Worm (Caenorhabditis elegans): ENCODE data around the gene pcca-1.

pcca-1 gene

DNA sequence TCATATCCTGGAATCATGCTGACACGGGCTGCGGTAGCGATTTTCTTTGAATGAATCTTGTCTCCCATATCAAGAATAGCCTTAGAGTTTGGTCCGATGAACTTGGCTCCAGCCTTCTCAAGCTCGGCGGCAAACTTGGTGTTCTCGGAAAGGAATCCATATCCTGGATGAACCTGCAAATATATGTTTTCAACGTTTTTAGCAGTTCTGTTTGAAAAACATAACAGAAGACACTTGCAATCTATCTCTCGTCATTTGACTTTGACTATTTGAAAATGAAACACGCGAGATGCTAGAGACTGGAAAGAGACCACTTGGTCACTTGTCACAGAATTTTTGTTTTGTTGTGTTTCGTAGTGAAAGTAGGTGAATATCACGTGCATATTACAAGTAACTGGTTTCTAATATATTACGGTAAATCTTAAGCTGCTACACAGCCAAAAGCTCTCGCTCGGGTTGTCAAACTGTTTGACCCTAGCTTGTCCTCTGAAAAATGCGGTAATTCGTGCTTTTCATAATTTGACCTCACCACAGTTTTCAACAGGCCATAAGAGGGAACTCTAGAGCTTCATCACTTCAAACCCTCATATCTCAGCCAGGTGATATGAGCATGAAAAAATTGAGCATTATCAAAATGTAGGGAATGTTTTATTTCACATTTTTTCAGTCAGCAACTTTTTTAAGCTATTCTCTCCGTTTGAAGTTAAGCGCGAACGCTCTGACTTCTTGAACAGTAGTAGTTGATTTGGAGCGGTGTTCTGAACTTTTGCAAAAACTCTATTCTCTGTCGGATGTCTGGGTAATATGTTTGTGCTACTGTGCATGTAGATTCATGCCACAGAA is 974 bp downstream of the pcca-1 start:
- TF ChIP-seq B0035.1 (tag; optimal IDR thresholded peaks at IDR 0.05) (no peak), hlh-12 (tag; optimal IDR thresholded peaks at IDR 0.05) (no peak), ceh-40 (GFP tag; IDR thresholded peaks at IDR 0.05) (no peak), lin-26 (GFP tag; IDR thresholded peaks at IDR 0.05) (0 out of 2 replicates have a peak, but pooled peaks have one; percentile 62), F57C9.4 (tag; optimal IDR thresholded peaks at IDR 0.05) (no peak), B0261.1 (tag; optimal IDR thresholded peaks at IDR 0.05) (no peak), egl-18 (GFP tag; IDR thresholded peaks at IDR 0.05) (no peak)

DNA sequence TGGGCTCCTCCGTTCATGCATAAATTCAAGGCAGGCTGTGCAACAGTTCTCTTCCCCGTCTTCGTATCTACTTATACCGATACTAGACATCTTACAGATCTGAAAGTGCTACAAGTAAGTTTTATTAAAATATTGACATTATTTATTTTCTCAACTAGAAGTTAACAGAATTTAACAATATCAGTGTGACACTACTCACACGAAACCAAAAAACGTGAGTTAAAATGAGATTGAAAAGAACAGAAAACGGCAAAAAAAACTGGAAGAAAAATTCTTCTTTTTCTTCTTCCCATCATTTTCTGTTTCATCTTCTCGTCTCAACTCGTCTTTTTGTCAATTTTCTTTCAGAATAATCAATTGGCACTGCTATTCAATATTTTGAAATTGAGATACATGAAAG is 3.9 kb downstream of the pcca-1 start, which contains the start of gene F27D9.12:
Gene F27D9.12, minus strand, starts transcription at position 101 of the 400 bp plus-strand sequence.
- TF ChIP-seq mes-4 (tag; optimal IDR thresholded peaks at IDR 0.05) (no peak), D2030.7 (GFP tag; IDR thresholded peaks at IDR 0.05) (no peak), ceh-27 (GFP tag; optimal IDR thresholded peaks at IDR 0.05) (no peak), repo-1 (tag; optimal IDR thresholded peaks at IDR 0.05) (peak; percentile 22)

DNA sequence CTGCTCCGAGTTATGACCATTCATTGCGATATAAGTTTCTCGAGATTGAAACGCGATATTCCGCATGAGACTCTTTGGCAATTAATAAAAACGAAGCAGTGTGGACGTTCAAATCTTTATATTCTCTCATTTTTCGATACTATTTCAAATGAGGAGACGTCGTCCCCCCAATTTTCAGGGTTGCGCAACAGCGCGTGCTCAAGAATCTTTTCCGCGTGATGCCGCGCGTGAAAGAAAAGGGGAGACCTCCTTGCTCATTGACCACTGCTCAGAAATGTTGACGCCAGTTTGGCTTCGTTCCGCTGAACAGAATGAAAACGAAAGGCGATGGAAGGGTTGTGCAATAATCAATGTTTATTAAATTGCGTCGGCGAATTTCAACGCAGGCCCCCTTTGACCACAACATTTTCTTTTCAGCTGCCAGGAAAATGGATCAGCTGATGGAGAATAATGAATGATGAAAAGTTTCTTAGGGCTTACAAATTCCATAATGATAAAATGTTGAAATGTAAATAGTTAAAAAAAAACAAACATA is 5.2 kb downstream of the pcca-1 start:
- TF ChIP-seq cebp-1 (GFP tag; IDR thresholded peaks at IDR 0.05) (no peak), cebp-1 (tag; optimal IDR thresholded peaks at IDR 0.05) (peak; percentile 1), lin-35 (GFP tag; optimal IDR thresholded peaks at IDR 0.05) (no peak)

DNA sequence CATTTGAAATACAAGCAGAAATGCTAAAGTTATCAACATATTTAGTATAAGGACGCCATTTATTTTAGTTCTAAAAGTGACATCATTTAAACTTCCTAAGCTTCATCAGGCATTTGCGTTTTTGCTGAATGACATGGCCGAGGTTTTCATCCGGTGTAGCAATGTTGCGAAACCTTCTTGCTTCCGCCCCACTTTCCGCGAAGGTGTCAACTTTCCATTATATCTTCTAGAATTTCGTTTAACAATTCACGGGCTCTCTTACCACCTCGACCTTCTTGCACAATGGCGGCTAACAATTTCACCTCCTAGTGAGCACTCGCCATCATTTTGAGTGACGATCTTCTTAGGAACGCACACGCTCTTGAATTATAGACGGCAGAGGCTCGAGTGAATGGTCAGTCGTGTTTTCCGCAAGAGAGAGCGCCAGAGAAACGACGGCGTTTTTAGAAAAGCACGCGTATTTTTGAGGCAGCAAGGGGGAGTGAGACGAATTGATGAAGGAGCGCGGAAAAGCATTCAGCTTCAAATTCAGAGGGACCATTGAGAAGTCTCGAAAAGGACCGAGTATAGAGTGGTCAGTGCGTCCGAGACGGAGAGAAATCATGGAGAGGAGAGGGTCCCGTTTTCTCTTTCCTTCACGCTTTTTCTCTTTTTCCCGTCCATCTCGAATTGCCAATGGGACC is 6.9 kb downstream of the pcca-1 start:
- TF ChIP-seq zfh-2 (GFP tag; conservative IDR thresholded peaks at IDR 0.05) (peak; percentile 69), lsy-27 (tag; optimal IDR thresholded peaks at IDR 0.05; ENCODE audit: borderline replicate concordance, insufficient read depth) (no peak), him-1 (tag; optimal IDR thresholded peaks at IDR 0.05) (no peak), pbrm-1 (GFP tag; IDR thresholded peaks at IDR 0.05) (no peak), cebp-1 (GFP tag; IDR thresholded peaks at IDR 0.05) (peak; percentile 31; the same call in 1 of the 2 replicates), cebp-1 (tag; optimal IDR thresholded peaks at IDR 0.05) (peak; percentile 81), nhr-80 (tag; optimal IDR thresholded peaks at IDR 0.05) (no peak), dox-1 (GFP tag; IDR thresholded peaks at IDR 0.05) (0 out of 2 replicates have a peak, but pooled peaks have one; percentile 4)

DNA sequence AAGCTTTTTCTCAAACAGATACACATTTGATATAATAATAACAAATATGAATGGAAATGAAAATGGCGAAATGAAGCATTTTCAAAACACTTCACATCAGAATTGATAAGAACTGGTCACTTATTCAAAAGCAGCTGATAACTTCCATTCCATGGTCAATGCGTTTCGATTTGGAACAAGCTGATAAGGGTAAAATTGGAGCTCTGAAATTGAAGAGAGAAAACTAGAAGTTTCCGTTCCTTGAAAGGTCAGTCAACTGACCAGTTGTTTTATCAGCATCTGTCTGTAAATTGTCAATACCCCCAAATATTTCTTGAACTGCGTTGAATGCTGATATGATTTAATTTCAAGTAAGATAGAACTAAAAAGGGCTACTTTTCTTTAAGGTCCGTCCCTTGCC is 8.5 kb downstream of the pcca-1 start:
- no peak for TF ChIP-seq F22D6.2 (tag; optimal IDR thresholded peaks at IDR 0.05)
- no peak for TF ChIP-seq hrde-1 (tag; optimal IDR thresholded peaks at IDR 0.05; ENCODE audit: borderline replicate concordance)
- TF ChIP-seq Y79H2A.3 (GFP tag; conservative IDR thresholded peaks at IDR 0.05), result no peak
- no peak for TF ChIP-seq B0261.1 (tag; optimal IDR thresholded peaks at IDR 0.05)
- TF ChIP-seq nhr-90 (tag; optimal IDR thresholded peaks at IDR 0.05), result no peak
- no peak for TF ChIP-seq zfh-2 (GFP tag; conservative IDR thresholded peaks at IDR 0.05)

DNA sequence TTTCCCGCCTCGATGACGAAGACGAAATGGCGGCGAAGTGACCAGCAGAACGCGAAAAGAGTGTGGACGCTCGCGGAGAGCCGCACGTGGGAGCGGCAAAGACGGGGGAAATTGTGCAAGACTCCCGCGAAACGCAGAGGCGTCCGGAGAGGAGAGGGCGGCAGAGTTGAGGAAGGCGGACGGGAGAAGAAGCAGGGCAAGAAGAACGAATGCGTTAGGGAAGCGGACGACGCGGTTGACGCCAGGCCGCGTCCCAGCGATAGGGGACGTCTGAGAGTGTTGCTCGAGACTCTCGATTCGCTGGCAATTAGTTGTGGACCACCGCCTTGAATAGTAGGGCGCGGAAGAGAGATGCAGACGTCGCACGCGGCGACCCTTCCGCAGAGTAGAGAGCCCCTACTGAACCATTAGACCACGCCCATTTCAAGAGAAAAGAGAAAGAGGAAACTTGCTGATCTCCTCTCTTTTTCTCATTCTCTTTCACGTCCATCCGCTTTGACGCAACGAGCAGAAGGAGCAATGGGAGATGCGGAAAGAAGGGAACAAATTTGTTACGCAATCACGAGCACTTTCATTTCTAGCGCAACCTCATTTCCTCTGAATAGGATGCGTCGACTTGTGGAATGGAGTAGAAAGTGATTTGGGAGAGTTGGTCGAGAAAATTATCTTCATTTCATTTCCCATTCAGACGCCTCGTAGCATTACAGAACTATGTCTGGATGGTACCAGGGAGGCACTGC is 9.4 kb downstream of the pcca-1 start:
- TF ChIP-seq tlf-1 (GFP tag; optimal IDR thresholded peaks at IDR 0.05) (no peak), akir-1 (GFP tag; optimal IDR thresholded peaks at IDR 0.05) (no peak), lin-26 (GFP tag; IDR thresholded peaks at IDR 0.05) (peak; percentile 34; the same call in 1 of the 2 replicates), dpff-1 (tag; optimal IDR thresholded peaks at IDR 0.05) (no peak), nhr-90 (tag; optimal IDR thresholded peaks at IDR 0.05) (no peak), die-1 (tag; optimal IDR thresholded peaks at IDR 0.05) (no peak), ceh-58 (GFP tag; IDR thresholded peaks at IDR 0.05) (no peak), ekl-4 (GFP tag; IDR thresholded peaks at IDR 0.05) (no peak), B0035.1 (tag; optimal IDR thresholded peaks at IDR 0.05) (no peak), dox-1 (GFP tag; IDR thresholded peaks at IDR 0.05) (peak; percentile 43; the same call in 1 of the 2 replicates), egl-44 (GFP tag; IDR thresholded peaks at IDR 0.05) (no peak), tbx-9 (tag; optimal IDR thresholded peaks at IDR 0.05; ENCODE audit: borderline replicate concordance) (no peak), K12H6.12 (tag; optimal IDR thresholded peaks at IDR 0.05) (peak; percentile 11), F52B5.7 (tag; optimal IDR thresholded peaks at IDR 0.05) (no peak), zfh-2 (GFP tag; conservative IDR thresholded peaks at IDR 0.05) (peak; percentile 94), nfyb-1 (GFP tag; IDR thresholded peaks at IDR 0.05) (no peak), D2030.7 (GFP tag; IDR thresholded peaks at IDR 0.05) (no peak)
